Fruit fly (Drosophila melanogaster) whole organism, adult: ENCODE results near the gene CG1640.

ENCODE experiments used
- CG11617 ChIP-seq: fragments of 200-800 bp; sonication (Bioruptor generic); optimal IDR thresholded peaks from 2 replicates; lab custom pipeline; 2017; ENCODE audit warnings: mild to moderate bottlenecking, missing biosample characterization, missing genetic modification reagents, missing genetic modification characterization
- CG14711 ChIP-seq: fragments of 200-800 bp; sonication (Bioruptor generic); optimal IDR thresholded peaks from 2 replicates; lab custom pipeline; 2018; ENCODE audit warnings: missing biosample characterization, mild to moderate bottlenecking, missing genetic modification characterization, moderate library complexity
- bab1 ChIP-seq: fragments of 200-800 bp; sonication (Bioruptor generic); optimal IDR thresholded peaks from 3 replicates; lab custom pipeline; 2019; ENCODE audit warnings: missing biosample characterization, mild to moderate bottlenecking, missing genetic modification characterization, moderate library complexity
- kay ChIP-seq: fragments of 200-800 bp; sonication (Bioruptor generic); peaks from one replicate; lab custom pipeline; 2016; ENCODE audit warnings: missing biosample characterization, missing genetic modification characterization, borderline replicate concordance

- TF ChIP-seq CG11617 (GFP tag; lab: Kevin White, UChicago) (no peak), kay (GFP tag; lab: Kevin White, UChicago) (no peak), bab1 (GFP tag; lab: Kevin White, UChicago) (no peak), CG14711 (tag; lab: Kevin White, UChicago) (no peak)
Measured at dm6 chrX:13375489-13375997, 5.1 kb downstream of the CG1640 start.
